Worm (Caenorhabditis elegans): ENCODE measurements around the gene F39B3.7.

F39B3.7 gene

DNA sequence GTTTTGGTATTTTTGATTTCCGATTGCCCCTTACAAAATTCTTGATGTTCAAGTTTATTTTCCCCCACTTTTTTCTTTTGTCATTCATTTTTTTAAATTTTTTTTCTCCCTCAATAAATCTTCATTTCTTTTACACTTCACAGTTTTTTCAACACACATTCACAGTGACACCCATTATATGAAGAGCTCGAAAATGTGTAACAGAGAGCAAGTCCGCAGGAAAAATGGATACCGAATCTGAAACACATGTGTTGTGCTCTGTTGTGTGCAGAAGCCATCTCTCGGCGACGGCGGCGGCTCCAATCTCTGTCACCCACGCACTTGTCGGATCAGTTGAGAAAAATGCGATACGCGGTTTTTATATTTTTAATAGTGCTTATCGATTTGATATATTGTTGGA, 39.2 kb downstream of the F39B3.7 start, which contains the start of gene sup-10:
Gene sup-10, plus strand, starts transcription at position 277 of the 400 bp plus-strand sequence.
- TF ChIP-seq lin-39 (tag; optimal IDR thresholded peaks at IDR 0.05): no peak
- no peak for TF ChIP-seq ceh-82 (tag; optimal IDR thresholded peaks at IDR 0.05)
- no peak for TF ChIP-seq gmeb-1 (tag; optimal IDR thresholded peaks at IDR 0.05)
- TF ChIP-seq nhr-11 (tag; optimal IDR thresholded peaks at IDR 0.05): no peak
- peak; percentile 62 for TF ChIP-seq sma-9 (GFP tag; optimal IDR thresholded peaks at IDR 0.05)
- no peak for TF ChIP-seq sma-9 (tag; optimal IDR thresholded peaks at IDR 0.05)
- TF ChIP-seq F13H6.1 (tag; optimal IDR thresholded peaks at IDR 0.05): peak; percentile 47
- TF ChIP-seq ztf-4 (tag; optimal IDR thresholded peaks at IDR 0.05): no peak
- no peak for TF ChIP-seq nhr-77 (tag; optimal IDR thresholded peaks at IDR 0.05)
- TF ChIP-seq peb-1 (tag; optimal IDR thresholded peaks at IDR 0.05): no peak
- no peak for TF ChIP-seq elt-3 (tag; optimal IDR thresholded peaks at IDR 0.05)
- no peak for TF ChIP-seq alr-1 (tag; optimal IDR thresholded peaks at IDR 0.05)

DNA sequence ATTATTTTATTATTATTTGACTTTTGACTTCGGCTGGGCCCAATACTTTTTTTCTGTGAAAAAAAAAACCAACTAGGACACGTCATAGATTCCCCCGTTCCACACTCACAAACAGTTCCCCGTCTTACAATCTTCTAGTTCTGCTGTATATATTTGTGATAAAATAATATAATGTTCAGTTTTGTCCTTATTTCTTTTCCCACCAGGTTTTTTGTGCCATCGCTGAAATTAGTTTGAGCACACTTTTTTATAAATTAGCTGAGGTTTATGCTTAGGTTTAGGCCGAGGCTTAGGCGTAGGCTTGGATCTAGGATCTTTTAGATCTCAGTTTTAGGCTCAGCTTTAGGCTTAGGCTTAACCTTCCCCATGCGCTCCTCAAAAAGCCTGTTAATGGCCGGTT, 39.9 kb downstream of the F39B3.7 start:
- TF ChIP-seq lin-13 (GFP tag; optimal IDR thresholded peaks at IDR 0.05) (no peak), ztf-11 (tag; optimal IDR thresholded peaks at IDR 0.05) (no peak), fos-1 (tag; optimal IDR thresholded peaks at IDR 0.05) (no peak), sma-9 (GFP tag; optimal IDR thresholded peaks at IDR 0.05) (no peak), sma-9 (tag; optimal IDR thresholded peaks at IDR 0.05) (no peak), sem-4 (tag; optimal IDR thresholded peaks at IDR 0.05) (no peak), skn-1 (tag; optimal IDR thresholded peaks at IDR 0.05) (no peak), gmeb-1 (tag; optimal IDR thresholded peaks at IDR 0.05) (no peak), unc-39 (tag; optimal IDR thresholded peaks at IDR 0.05) (no peak), nhr-25 (tag; optimal IDR thresholded peaks at IDR 0.05) (no peak), zag-1 (tag; optimal IDR thresholded peaks at IDR 0.05) (no peak), nhr-10 (tag; optimal IDR thresholded peaks at IDR 0.05) (no peak), R02D3.7 (tag; optimal IDR thresholded peaks at IDR 0.05) (no peak), mdl-1 (tag; optimal IDR thresholded peaks at IDR 0.05) (no peak), unc-62 (GFP tag; optimal IDR thresholded peaks at IDR 0.05) (no peak), ceh-82 (tag; optimal IDR thresholded peaks at IDR 0.05) (no peak)

DNA sequence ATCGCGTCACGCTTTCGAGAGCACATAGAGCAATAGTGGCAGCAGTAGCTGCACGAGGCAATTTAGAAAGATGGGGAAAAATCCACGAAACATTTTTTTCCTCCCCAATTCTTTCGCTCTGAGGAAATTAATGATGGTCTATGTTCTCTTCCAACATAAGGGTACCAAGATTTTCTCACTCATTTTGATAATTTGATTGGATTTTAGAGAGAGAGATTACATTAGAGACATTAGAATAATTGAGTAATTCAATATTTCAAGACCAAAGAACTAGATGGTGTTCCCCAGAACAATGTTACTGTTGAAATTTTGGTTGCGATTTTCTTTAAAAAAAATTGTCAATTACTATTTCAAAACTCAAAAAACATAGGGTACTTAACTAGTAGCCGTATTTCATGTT, 45.9 kb downstream of the F39B3.7 start:
- TF ChIP-seq mdl-1 (tag; optimal IDR thresholded peaks at IDR 0.05) (peak in 1 of 2 experiments; percentile 29), zag-1 (tag; optimal IDR thresholded peaks at IDR 0.05) (no peak), peb-1 (tag; optimal IDR thresholded peaks at IDR 0.05) (no peak), mab-5 (tag; optimal IDR thresholded peaks at IDR 0.05) (no peak), nhr-12 (tag; optimal IDR thresholded peaks at IDR 0.05) (no peak), nhr-10 (tag; optimal IDR thresholded peaks at IDR 0.05) (no peak), ztf-4 (tag; optimal IDR thresholded peaks at IDR 0.05) (no peak), elt-1 (tag; optimal IDR thresholded peaks at IDR 0.05) (no peak), egl-27 (tag; optimal IDR thresholded peaks at IDR 0.05) (no peak), nhr-129 (tag; optimal IDR thresholded peaks at IDR 0.05) (no peak), nhr-6 (tag; optimal IDR thresholded peaks at IDR 0.05) (no peak), blmp-1 (tag; optimal IDR thresholded peaks at IDR 0.05; ENCODE audit: insufficient read depth) (no peak), lin-39 (tag; optimal IDR thresholded peaks at IDR 0.05) (no peak), mbf-1 (tag; optimal IDR thresholded peaks at IDR 0.05) (no peak), aly-2 (tag; optimal IDR thresholded peaks at IDR 0.05) (no peak), lsy-2 (tag; optimal IDR thresholded peaks at IDR 0.05) (peak in 1 of 2 experiments; percentile 8), C34F6.9 (tag; optimal IDR thresholded peaks at IDR 0.05) (peak; percentile 19), sem-4 (tag; optimal IDR thresholded peaks at IDR 0.05) (peak; percentile 44), ama-1 (optimal IDR thresholded peaks at IDR 0.05) (no peak), crh-2 (tag; optimal IDR thresholded peaks at IDR 0.05) (no peak), lin-11 (tag; optimal IDR thresholded peaks at IDR 0.05) (no peak), lin-13 (GFP tag; optimal IDR thresholded peaks at IDR 0.05) (no peak)

DNA sequence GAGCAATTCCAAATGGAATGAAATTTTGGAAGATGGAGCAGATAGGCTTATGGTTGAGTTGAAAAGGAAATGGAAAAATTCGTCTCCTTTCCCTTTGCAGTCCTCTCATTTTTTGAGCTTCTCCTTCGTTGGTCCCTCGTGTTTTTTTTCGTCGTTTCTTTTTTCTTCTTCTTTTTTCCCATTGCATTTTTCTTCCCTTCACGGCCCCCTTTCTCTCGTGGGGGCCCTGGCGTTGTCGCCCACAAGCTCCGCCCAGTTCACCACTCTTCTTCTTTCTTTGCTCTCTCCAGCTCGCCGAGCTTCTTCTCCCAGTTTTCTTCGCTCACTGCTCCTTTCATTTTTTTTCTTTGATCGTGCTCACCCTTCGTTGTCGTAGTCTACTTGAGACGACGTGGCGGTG, 47.8 kb downstream of the F39B3.7 start:
- TF ChIP-seq F13H6.1 (tag; optimal IDR thresholded peaks at IDR 0.05) (peak; percentile 52), lin-39 (tag; optimal IDR thresholded peaks at IDR 0.05) (no peak), gmeb-1 (tag; optimal IDR thresholded peaks at IDR 0.05) (no peak), egl-27 (tag; optimal IDR thresholded peaks at IDR 0.05) (no peak), aly-2 (tag; optimal IDR thresholded peaks at IDR 0.05) (no peak), crh-2 (tag; optimal IDR thresholded peaks at IDR 0.05) (peak; percentile 47), sem-4 (tag; optimal IDR thresholded peaks at IDR 0.05) (peak; percentile 27), mdl-1 (tag; optimal IDR thresholded peaks at IDR 0.05) (peak in 1 of 2 experiments; percentile 77), lsy-2 (tag; optimal IDR thresholded peaks at IDR 0.05) (peak in 1 of 2 experiments; percentile 29), ceh-82 (tag; optimal IDR thresholded peaks at IDR 0.05) (no peak), zag-1 (tag; optimal IDR thresholded peaks at IDR 0.05) (peak; percentile 36), C34F6.9 (tag; optimal IDR thresholded peaks at IDR 0.05) (peak; percentile 24), mab-5 (tag; optimal IDR thresholded peaks at IDR 0.05) (no peak), ZK546.5 (tag; optimal IDR thresholded peaks at IDR 0.05) (no peak), sma-9 (GFP tag; optimal IDR thresholded peaks at IDR 0.05) (peak; percentile 4), sma-9 (tag; optimal IDR thresholded peaks at IDR 0.05) (no peak), lin-11 (tag; optimal IDR thresholded peaks at IDR 0.05) (peak; percentile 12), unc-55 (GFP tag; optimal IDR thresholded peaks at IDR 0.05) (peak; percentile 48), R02D3.7 (tag; optimal IDR thresholded peaks at IDR 0.05) (no peak), nhr-21 (tag; optimal IDR thresholded peaks at IDR 0.05) (no peak), Y55F3AM.14 (GFP tag; optimal IDR thresholded peaks at IDR 0.05) (peak; percentile 53), mbf-1 (tag; optimal IDR thresholded peaks at IDR 0.05) (no peak)
